Fruit fly (Drosophila melanogaster): ENCODE measurements around the gene Strump.

Gene Strump

DNA sequence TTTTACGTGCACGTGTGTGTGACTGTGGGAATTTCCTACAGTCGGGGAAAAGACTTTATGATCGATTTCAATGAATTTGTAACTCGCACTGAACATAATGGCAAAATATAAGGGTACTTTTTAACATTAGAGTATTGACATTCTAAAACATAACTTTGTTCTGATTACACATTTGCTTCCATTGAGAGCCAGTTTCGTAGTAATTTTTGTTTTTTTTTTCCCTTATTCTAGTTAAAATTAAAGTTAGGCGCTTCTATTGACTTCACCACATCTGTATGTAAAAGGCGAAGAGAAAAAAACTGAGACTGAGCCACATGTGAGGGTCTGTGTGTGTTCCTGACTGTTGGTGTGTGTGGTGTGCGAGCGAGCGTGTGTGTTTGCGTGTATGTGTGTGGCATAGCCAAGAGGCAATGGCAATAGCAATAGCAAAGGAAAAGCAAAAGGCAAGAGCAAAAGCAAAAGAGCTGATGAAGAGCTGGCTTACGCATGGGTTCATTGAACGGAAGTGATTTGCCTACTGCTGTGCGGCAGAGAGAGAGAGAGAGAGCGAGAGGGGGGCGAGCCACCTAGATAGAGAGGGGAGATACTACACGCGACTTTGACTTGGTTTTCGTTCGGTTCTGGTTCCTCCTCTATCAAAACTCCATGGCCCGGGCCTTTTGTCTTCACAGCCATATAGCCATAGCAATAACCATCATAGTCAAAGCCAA is 40.2 kb downstream of the Strump start (continued):
- TF ChIP-seq CG3995 (GFP tag; optimal IDR thresholded peaks at IDR 0.05): peak; percentile 40
- TF ChIP-seq CG15073 (GFP tag; optimal IDR thresholded peaks at IDR 0.05): no peak
- TF ChIP-seq CG7556 (GFP tag; optimal IDR thresholded peaks at IDR 0.05): peak; percentile 83
- TF ChIP-seq CG14050 (GFP tag; IDR thresholded peaks at IDR 0.05): peak; percentile 13; the same call in 1 of the 3 replicates
- TF ChIP-seq danr (GFP tag; IDR thresholded peaks at IDR 0.05): peak; percentile 11; the same call in 1 of the 2 replicates
- TF ChIP-seq gt (GFP tag; IDR thresholded peaks at IDR 0.05): no peak
- TF ChIP-seq Gug (GFP tag; IDR thresholded peaks at IDR 0.05): peak; percentile 26; the same call in 1 of the 4 replicates
- peak; percentile 63 for TF ChIP-seq Fer2 (tag; optimal IDR thresholded peaks at IDR 0.05)
- peak; percentile 74 for TF ChIP-seq Dip3 (GFP tag; optimal IDR thresholded peaks at IDR 0.05)
- TF ChIP-seq CG11085 (GFP tag; IDR thresholded peaks at IDR 0.05): no peak
- TF ChIP-seq CG33213 (GFP tag; optimal IDR thresholded peaks at IDR 0.05): peak; percentile 28
- peak; percentile 56 for TF ChIP-seq nerfin-1 (tag; optimal IDR thresholded peaks at IDR 0.05)
- TF ChIP-seq shn (GFP tag; optimal IDR thresholded peaks at IDR 0.05): peak; percentile 59
- no peak for TF ChIP-seq tup (GFP tag; optimal IDR thresholded peaks at IDR 0.05)
- TF ChIP-seq wdn (GFP tag; IDR thresholded peaks at IDR 0.05): no peak
- TF ChIP-seq CG10267 (tag; optimal IDR thresholded peaks at IDR 0.05): peak; percentile 54
- peak; percentile 34 for TF ChIP-seq CG11398 (GFP tag; optimal IDR thresholded peaks at IDR 0.05)
- TF ChIP-seq CG14667 (GFP tag; IDR thresholded peaks at IDR 0.05): no peak
- peak; percentile 69; the same call in 2 of the 3 replicates for TF ChIP-seq tgo (GFP tag; IDR thresholded peaks at IDR 0.05)
- TF ChIP-seq CG10543 (GFP tag; optimal IDR thresholded peaks at IDR 0.05): peak; percentile 79
- TF ChIP-seq eyg (GFP tag; optimal IDR thresholded peaks at IDR 0.05): peak; percentile 62
- TF ChIP-seq Dad (GFP tag; optimal IDR thresholded peaks at IDR 0.05): peak; percentile 45
- TF ChIP-seq sima (GFP tag; optimal IDR thresholded peaks at IDR 0.05): peak; percentile 6
- no peak for TF ChIP-seq CG11093 (GFP tag; IDR thresholded peaks at IDR 0.05)
- peak; percentile 75 for TF ChIP-seq slbo (GFP tag; IDR thresholded peaks at IDR 0.05)
- TF ChIP-seq usp (GFP tag; optimal IDR thresholded peaks at IDR 0.05): no peak
- TF ChIP-seq CG7357 (GFP tag; IDR thresholded peaks at IDR 0.05): 0 out of 3 replicates have a peak, but pooled peaks have one; percentile 24
- peak; percentile 80 for TF ChIP-seq CG15601 (tag; optimal IDR thresholded peaks at IDR 0.05)
- TF ChIP-seq Optix (GFP tag; IDR thresholded peaks at IDR 0.05): no peak
- peak; percentile 54 for TF ChIP-seq Antp (GFP tag; optimal IDR thresholded peaks at IDR 0.05)
- peak; percentile 61 for TF ChIP-seq CG6854 (GFP tag; optimal IDR thresholded peaks at IDR 0.05)
- TF ChIP-seq CG7745 (tag; optimal IDR thresholded peaks at IDR 0.05): no peak
- TF ChIP-seq Dek (tag; optimal IDR thresholded peaks at IDR 0.05): peak; percentile 68
- TF ChIP-seq CG8359 (GFP tag; optimal IDR thresholded peaks at IDR 0.05; ENCODE audit: borderline replicate concordance): no peak
- peak; percentile 84 for TF ChIP-seq fu2 (GFP tag; optimal IDR thresholded peaks at IDR 0.05)
- TF ChIP-seq CG10462 (GFP tag; optimal IDR thresholded peaks at IDR 0.05): peak; percentile 7
- peak; percentile 27 for TF ChIP-seq gsb-n (tag; optimal IDR thresholded peaks at IDR 0.05)
- peak; percentile 52 for TF ChIP-seq CG6683 (GFP tag; optimal IDR thresholded peaks at IDR 0.05)
- peak; percentile 66 for TF ChIP-seq nmo (GFP tag; optimal IDR thresholded peaks at IDR 0.05)
- peak; percentile 66 for TF ChIP-seq pho (GFP tag; optimal IDR thresholded peaks at IDR 0.05)
- TF ChIP-seq chn (GFP tag; optimal IDR thresholded peaks at IDR 0.05): peak; percentile 56
- no peak for TF ChIP-seq CG16779 (GFP tag; IDR thresholded peaks at IDR 0.05)
- no peak for TF ChIP-seq Bgb (GFP tag; IDR thresholded peaks at IDR 0.05; ENCODE audit: partially characterized antibody)
- TF ChIP-seq Sry-δ (GFP tag; optimal IDR thresholded peaks at IDR 0.05): peak; percentile 14
- peak; percentile 58; the same call in 1 of the 3 replicates for TF ChIP-seq ci (GFP tag; IDR thresholded peaks at IDR 0.05)
- peak; percentile 89 for TF ChIP-seq sqz (GFP tag; optimal IDR thresholded peaks at IDR 0.05)
- TF ChIP-seq nerfin-2 (GFP tag; IDR thresholded peaks at IDR 0.05; ENCODE audit: partially characterized antibody): no peak
- peak; percentile 42 for TF ChIP-seq Mes4 (GFP tag; optimal IDR thresholded peaks at IDR 0.05)
- peak; percentile 34 for TF ChIP-seq CG2116 (GFP tag; optimal IDR thresholded peaks at IDR 0.05)
- peak; percentile 47 for TF ChIP-seq CG4282 (GFP tag; optimal IDR thresholded peaks at IDR 0.05)
